Fruit fly (Drosophila melanogaster): Measurements from ENCODE around the gene CG7384.

DNA sequence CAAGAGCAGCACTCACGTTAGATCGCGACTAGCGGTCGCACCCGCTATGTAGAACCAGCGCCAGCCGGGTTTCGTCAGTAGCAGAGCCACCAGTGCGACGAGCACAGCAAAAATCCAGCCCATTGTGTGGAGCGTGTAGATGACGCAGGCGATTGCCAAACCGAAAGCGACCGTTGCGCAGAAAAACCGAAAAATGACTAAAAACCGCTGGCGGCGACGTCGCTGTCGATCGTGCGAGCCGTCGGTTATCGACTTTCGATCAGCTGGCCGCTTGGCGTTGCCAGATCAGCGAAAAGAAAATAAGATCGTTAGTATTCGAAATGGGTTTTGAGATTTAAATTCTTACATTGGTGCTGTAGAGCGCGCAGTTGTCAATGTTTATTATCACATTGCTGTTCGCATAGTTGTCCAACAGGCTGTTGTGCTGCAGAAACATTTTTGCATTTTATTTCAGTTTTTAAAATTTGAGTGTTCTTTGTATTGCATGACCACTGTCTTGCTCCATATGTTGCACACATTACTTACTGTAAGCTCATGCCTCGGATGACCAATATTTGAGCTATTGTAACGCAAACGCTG, 6.3 kb upstream of the CG7384 start:
- TF ChIP-seq psq (optimal IDR thresholded peaks at IDR 0.05) (no peak), Sin3A (optimal IDR thresholded peaks at IDR 0.05) (no peak)

Measured in Kc167 (cell line).